Fruit fly (Drosophila melanogaster) whole organism, embryonic: ENCODE results near the gene CG13996.

Source experiments
- Aef1 ChIP-seq: fragments of 200-800 bp; sonication (Bioruptor generic); IDR thresholded peaks from 3 replicates; pipeline ENCODE4 v1.3.6; 2022; ENCODE audit warnings: missing biosample characterization, missing genetic modification characterization
- Asciz ChIP-seq: fragments of 200-800 bp; sonication (Bioruptor generic); optimal IDR thresholded peaks from 2 replicates; lab custom pipeline; 2017; ENCODE audit warnings: missing biosample characterization, mild to moderate bottlenecking, missing genetic modification characterization, missing genetic modification reagents
- Bdp1 ChIP-seq: fragments of 200-800 bp; sonication (Bioruptor generic); optimal IDR thresholded peaks from 3 replicates; lab custom pipeline; 2016; ENCODE audit warnings: missing biosample characterization, missing genetic modification characterization
- C15 ChIP-seq: fragments of 200-800 bp; sonication (Bioruptor generic); IDR thresholded peaks from 3 replicates; pipeline ENCODE4 v1.3.6; 2022; ENCODE audit warnings: missing biosample characterization, missing genetic modification characterization
- CG1024 ChIP-seq: fragments of 200-800 bp; sonication (Bioruptor generic); IDR thresholded peaks from 2 replicates; pipeline ENCODE4 v1.3.6; 2022; ENCODE audit warnings: missing biosample characterization, missing genetic modification characterization
- CG11504 ChIP-seq: fragments of 200-800 bp; sonication (Bioruptor generic); optimal IDR thresholded peaks from 3 replicates; lab custom pipeline; 2019; ENCODE audit warnings: missing biosample characterization, mild to moderate bottlenecking, missing genetic modification characterization, moderate library complexity
- CG12104 ChIP-seq: fragments of 200-800 bp; sonication (Bioruptor generic); optimal IDR thresholded peaks from 3 replicates; lab custom pipeline; 2016; ENCODE audit warnings: missing biosample characterization, missing genetic modification characterization
- CG12219 ChIP-seq: fragments of 200-800 bp; sonication (Bioruptor generic); optimal IDR thresholded peaks from 3 replicates; lab custom pipeline; 2018; ENCODE audit warnings: missing biosample characterization, mild to moderate bottlenecking, missing genetic modification characterization
- CG14710 ChIP-seq: fragments of 200-800 bp; sonication (Bioruptor generic); optimal IDR thresholded peaks from 3 replicates; lab custom pipeline; 2019; ENCODE audit warnings: missing biosample characterization, mild to moderate bottlenecking, missing genetic modification characterization, moderate library complexity
- CG1529 ChIP-seq: fragments of 200-800 bp; sonication (Bioruptor generic); optimal IDR thresholded peaks from 3 replicates; lab custom pipeline; 2018; ENCODE audit warnings: missing biosample characterization, missing genetic modification characterization
- CG15514 ChIP-seq: fragments of 200-800 bp; sonication (Bioruptor generic); optimal IDR thresholded peaks from 3 replicates; lab custom pipeline; 2017; ENCODE audit warnings: missing biosample characterization, missing genetic modification characterization, mild to moderate bottlenecking, moderate library complexity, missing genetic modification reagents
- CG1647 ChIP-seq: fragments of 200-800 bp; sonication (Bioruptor generic); optimal IDR thresholded peaks from 3 replicates; lab custom pipeline; 2016; ENCODE audit warnings: missing biosample characterization, missing genetic modification characterization
- CG17186 ChIP-seq: fragments of 200-800 bp; sonication (Bioruptor generic); optimal IDR thresholded peaks from 3 replicates; lab custom pipeline; 2017; ENCODE audit warnings: missing biosample characterization, missing genetic modification reagents, missing genetic modification characterization
- CG17829 ChIP-seq: fragments of 200-800 bp; optimal IDR thresholded peaks from 2 replicates; lab custom pipeline; 2019; ENCODE audit warnings: missing biosample characterization, mild to moderate bottlenecking, missing genetic modification characterization, moderate library complexity
- CG18262 ChIP-seq: fragments of 200-800 bp; optimal IDR thresholded peaks from 3 replicates; lab custom pipeline; 2019; ENCODE audit warnings: missing biosample characterization, mild to moderate bottlenecking, missing genetic modification characterization, moderate library complexity
- CG2712 ChIP-seq: fragments of 200-800 bp; optimal IDR thresholded peaks from 3 replicates; lab custom pipeline; 2019; ENCODE audit warnings: missing biosample characterization, mild to moderate bottlenecking, missing genetic modification characterization, moderate library complexity
- CG3726 ChIP-seq: fragments of 200-800 bp; sonication (Bioruptor generic); IDR thresholded peaks from 3 replicates; pipeline ENCODE4, ENCODE4 v1.3.6; 2022; ENCODE audit warnings: missing biosample characterization, missing genetic modification characterization
- CG3995 ChIP-seq: fragments of 200-800 bp; sonication (Bioruptor generic); optimal IDR thresholded peaks from 3 replicates; lab custom pipeline; 2016; ENCODE audit warnings: missing biosample characterization, missing genetic modification characterization
- CG4730 ChIP-seq: fragments of 200-800 bp; sonication (Bioruptor generic); IDR thresholded peaks from 2 replicates; pipeline ENCODE4 v1.3.6; 2022; ENCODE audit warnings: missing biosample characterization, missing genetic modification characterization
- CG6654 ChIP-seq: fragments of 200-800 bp; sonication (Bioruptor generic); optimal IDR thresholded peaks from 2 replicates; lab custom pipeline; 2017; ENCODE audit warnings: missing biosample characterization, mild to moderate bottlenecking, missing genetic modification characterization
- CG7357 ChIP-seq: fragments of 200-800 bp; sonication (Bioruptor generic); IDR thresholded peaks from 3 replicates; pipeline ENCODE4 v1.3.6; 2022; ENCODE audit warnings: missing biosample characterization, missing genetic modification characterization
- CG9797 ChIP-seq: fragments of 200-800 bp; sonication (Bioruptor generic); optimal IDR thresholded peaks from 3 replicates; lab custom pipeline; 2018; ENCODE audit warnings: missing biosample characterization, mild to moderate bottlenecking, missing genetic modification characterization
- Camta ChIP-seq: fragments of 200-800 bp; sonication (Bioruptor generic); optimal IDR thresholded peaks from 2 replicates; lab custom pipeline; 2016; ENCODE audit warnings: missing biosample characterization, missing genetic modification characterization
- CrebB ChIP-seq: fragments of 200-800 bp; sonication (Bioruptor generic); optimal IDR thresholded peaks from 3 replicates; lab custom pipeline; 2018; ENCODE audit warnings: missing biosample characterization, mild to moderate bottlenecking, missing genetic modification characterization
- Dek ChIP-seq: fragments of 200-800 bp; sonication (Bioruptor generic); optimal IDR thresholded peaks from 3 replicates; lab custom pipeline; 2019; ENCODE audit warnings: missing biosample characterization, mild to moderate bottlenecking, missing genetic modification characterization, moderate library complexity
- Dref ChIP-seq: fragments of 200-800 bp; sonication (Bioruptor generic); IDR thresholded peaks from 2 replicates; pipeline ENCODE4 v1.3.6; 2022; ENCODE audit warnings: missing biosample characterization, missing genetic modification characterization
- Fer1 ChIP-seq: fragments of 200-800 bp; sonication (Bioruptor generic); optimal IDR thresholded peaks from 2 replicates; lab custom pipeline; 2017; ENCODE audit warnings: missing biosample characterization, mild to moderate bottlenecking, missing genetic modification characterization
- Hey ChIP-seq: fragments of 200-800 bp; sonication (Bioruptor generic); optimal IDR thresholded peaks from 3 replicates; lab custom pipeline; 2018; ENCODE audit warnings: missing biosample characterization, mild to moderate bottlenecking, missing genetic modification characterization
- Hsf ChIP-seq: fragments of 200-800 bp; sonication (Bioruptor generic); optimal IDR thresholded peaks from 3 replicates; lab custom pipeline; 2016; ENCODE audit warnings: missing biosample characterization, missing genetic modification characterization
- MBD-R2 ChIP-seq: fragments of 200-800 bp; sonication (Bioruptor generic); IDR thresholded peaks from 2 replicates; pipeline ENCODE4 v1.3.6; 2022; ENCODE audit warnings: missing biosample characterization, missing genetic modification characterization
- NC2β ChIP-seq: fragments of 200-800 bp; sonication (Bioruptor generic); optimal IDR thresholded peaks from 2 replicates; lab custom pipeline; 2016; ENCODE audit warnings: missing biosample characterization, missing genetic modification characterization
- Nf-YB ChIP-seq: fragments of 200-800 bp; sonication (Bioruptor generic); optimal IDR thresholded peaks from 3 replicates; lab custom pipeline; 2019; ENCODE audit warnings: missing biosample characterization, mild to moderate bottlenecking, missing genetic modification characterization, moderate library complexity
- PHDP ChIP-seq: fragments of 200-800 bp; sonication (Bioruptor generic); optimal IDR thresholded peaks from 3 replicates; lab custom pipeline; 2018; ENCODE audit warnings: missing biosample characterization, mild to moderate bottlenecking, missing genetic modification characterization, moderate library complexity
- Spps ChIP-seq: fragments of 200-800 bp; sonication (Bioruptor generic); optimal IDR thresholded peaks from 2 replicates; lab custom pipeline; 2018; ENCODE audit warnings: missing biosample characterization, mild to moderate bottlenecking, missing genetic modification characterization
- Stat92E ChIP-seq, 3 experiments: fragments of >200 bp in 2 of 3; fragments of 200-800 bp in 1 of 3; sonication (Bioruptor generic) in 1 of 3; optimal IDR thresholded peaks; 2 replicates each; lab custom pipeline; 2017 to 2019; ENCODE audit warnings: missing biosample characterization in 3 of 3, missing genetic modification characterization in 3 of 3, mild to moderate bottlenecking in 1 of 3, moderate library complexity in 1 of 3
- al ChIP-seq: fragments of 200-800 bp; sonication (Bioruptor generic); IDR thresholded peaks from 2 replicates; pipeline ENCODE4 v1.3.6; 2022; ENCODE audit warnings: missing biosample characterization, missing genetic modification characterization
- chif ChIP-seq, 2 experiments: fragments of 200-800 bp; sonication (Bioruptor generic); optimal IDR thresholded peaks; 3 replicates each; lab custom pipeline; 2016; ENCODE audit warnings: missing biosample characterization in 2 of 2, missing genetic modification characterization in 2 of 2
- croc ChIP-seq: fragments of 200-800 bp; sonication (Bioruptor generic); conservative IDR thresholded peaks from 3 replicates; pipeline ENCODE4 v1.3.6; 2022; ENCODE audit warnings: missing biosample characterization, missing genetic modification characterization
- dimm ChIP-seq: fragments of 200-800 bp; sonication (Bioruptor generic); IDR thresholded peaks from 2 replicates; pipeline ENCODE4 v1.3.6; 2022; ENCODE audit warnings: missing biosample characterization, missing genetic modification characterization
- exex ChIP-seq: fragments of 200-800 bp; sonication (Bioruptor generic); optimal IDR thresholded peaks from 4 replicates; lab custom pipeline; 2018; ENCODE audit warnings: missing biosample characterization, mild to moderate bottlenecking, missing genetic modification characterization, moderate library complexity
- eyg ChIP-seq: fragments of 200-800 bp; sonication (Bioruptor generic); optimal IDR thresholded peaks from 3 replicates; lab custom pipeline; 2016; ENCODE audit warnings: missing biosample characterization, missing genetic modification characterization
- fd3F ChIP-seq: fragments of 200-800 bp; sonication (Bioruptor generic); optimal IDR thresholded peaks from 2 replicates; lab custom pipeline; 2018; ENCODE audit warnings: missing biosample characterization, mild to moderate bottlenecking, missing genetic modification characterization, moderate library complexity
- gfzf ChIP-seq: fragments of 200-800 bp; sonication (Bioruptor generic); optimal IDR thresholded peaks from 2 replicates; lab custom pipeline; 2016; ENCODE audit warnings: missing biosample characterization, mild to moderate bottlenecking, missing genetic modification characterization, moderate library complexity
- gro ChIP-seq: fragments of 200-800 bp; sonication (Bioruptor generic); optimal IDR thresholded peaks from 2 replicates; lab custom pipeline; 2016; ENCODE audit warnings: missing biosample characterization, missing genetic modification characterization
- kay ChIP-seq: fragments of 200-800 bp; sonication (Bioruptor generic); optimal IDR thresholded peaks from 2 replicates; lab custom pipeline; 2016; ENCODE audit warnings: missing biosample characterization, missing genetic modification characterization
- nau ChIP-seq: fragments of 200-800 bp; sonication (Bioruptor generic); optimal IDR thresholded peaks from 3 replicates; lab custom pipeline; 2017; ENCODE audit warnings: missing biosample characterization, mild to moderate bottlenecking, missing genetic modification characterization, missing genetic modification reagents
- nerfin-1 ChIP-seq: fragments of 200-800 bp; sonication (Bioruptor generic); optimal IDR thresholded peaks from 3 replicates; lab custom pipeline; 2019; ENCODE audit warnings: missing biosample characterization, mild to moderate bottlenecking, missing genetic modification characterization, moderate library complexity
- pum ChIP-seq: fragments of 200-800 bp; sonication (Bioruptor generic); optimal IDR thresholded peaks from 2 replicates; lab custom pipeline; 2016; ENCODE audit warnings: missing biosample characterization, missing genetic modification characterization
- sd ChIP-seq: fragments of 200-800 bp; sonication (Bioruptor generic); optimal IDR thresholded peaks from 3 replicates; lab custom pipeline; 2018; ENCODE audit warnings: missing biosample characterization, mild to moderate bottlenecking, missing genetic modification characterization, moderate library complexity
- vfl ChIP-seq: fragments of 200-800 bp; sonication (Bioruptor generic); optimal IDR thresholded peaks from 2 replicates; lab custom pipeline; 2016; ENCODE audit warnings: missing biosample characterization, missing genetic modification characterization
- wor ChIP-seq: fragments of 200-800 bp; sonication (Bioruptor generic); IDR thresholded peaks from 2 replicates; pipeline ENCODE4 v1.3.6; 2022; ENCODE audit warnings: missing biosample characterization, missing genetic modification characterization
- yki ChIP-seq: fragments of >200 bp; optimal IDR thresholded peaks from 3 replicates; lab custom pipeline; 2018

CG13996 gene

dm6 chr2L:5986094-5986493 lies 34.5 kb upstream of the CG13996 start, which contains the start of gene ifc (continued):
- TF ChIP-seq CrebB (peak; percentile 7), CG14710 (tag; lab: Kevin White, UChicago) (peak; percentile 81), yki (lab: Kevin White, UChicago) (no peak), Nf-YB (peak; percentile 19), pum (GFP tag; lab: Kevin White, UChicago) (peak; percentile 36), CG3995 (GFP tag; lab: Kevin White, UChicago) (peak; percentile 17), chif (GFP tag; optimal IDR thresholded peaks at IDR 0.05; lab: Kevin White, UChicago) (peak in 1 of 2 experiments; percentile 59), CG7357 (GFP tag; lab: Robert Waterston, UW) (peak; percentile 99), CG2712 (tag; lab: Kevin White, UChicago) (peak; percentile 76), nau (GFP tag; lab: Kevin White, UChicago) (no peak), Dek (tag; lab: Kevin White, UChicago) (peak; percentile 63), CG18262 (tag; lab: Kevin White, UChicago) (peak; percentile 50), sd (tag; lab: Kevin White, UChicago) (peak; percentile 55), gfzf (GFP tag; lab: Kevin White, UChicago) (peak; percentile 61), CG12219 (GFP tag; lab: Kevin White, UChicago) (peak; percentile 5), Camta (GFP tag; lab: Kevin White, UChicago) (peak; percentile 71), CG1647 (peak; percentile 37), al (GFP tag; lab: Robert Waterston, UW) (no peak), CG6654 (GFP tag; lab: Kevin White, UChicago) (no peak), croc (GFP tag; lab: Robert Waterston, UW) (no peak), CG17186 (peak; percentile 66), CG12104 (GFP tag; lab: Kevin White, UChicago) (peak; percentile 8), fd3F (GFP tag; lab: Kevin White, UChicago) (peak; percentile 22), CG15514 (GFP tag; lab: Kevin White, UChicago) (peak; percentile 85), nerfin-1 (tag; lab: Kevin White, UChicago) (peak; percentile 28), eyg (peak; percentile 53), vfl (GFP tag; lab: Kevin White, UChicago) (peak; percentile 62), CG3726 (GFP tag; lab: Robert Waterston, UW) (no peak)

dm6 chr2L:5986940-5987339 lies 33.7 kb upstream of the CG13996 start:
- TF ChIP-seq CG17829 (tag; lab: Kevin White, UChicago) (no peak), PHDP (no peak), kay (GFP tag; lab: Kevin White, UChicago) (peak; percentile 28), wor (GFP tag; lab: Robert Waterston, UW) (no peak), NC2β (GFP tag; lab: Kevin White, UChicago) (no peak), dimm (GFP tag; lab: Robert Waterston, UW) (no peak), Dref (GFP tag; lab: Robert Waterston, UW) (no peak), Hey (tag; lab: Kevin White, UChicago) (peak; percentile 40), CG9797 (GFP tag; lab: Kevin White, UChicago) (no peak), Spps (no peak), CG11504 (tag; lab: Kevin White, UChicago) (no peak), Fer1 (GFP tag; lab: Kevin White, UChicago) (no peak), gro (no peak), MBD-R2 (GFP tag; lab: Robert Waterston, UW) (no peak), Hsf (GFP tag; lab: Kevin White, UChicago) (no peak), Stat92E (GFP tag; optimal IDR thresholded peaks at IDR 0.05; lab: Kevin White, UChicago) (no peak), CG1529 (GFP tag; lab: Kevin White, UChicago) (peak; percentile 86), C15 (no peak), Bdp1 (GFP tag; lab: Kevin White, UChicago) (no peak), exex (tag; lab: Kevin White, UChicago) (peak; percentile 87), Asciz (GFP tag; lab: Kevin White, UChicago) (no peak), CG4730 (no peak), CG1024 (GFP tag; lab: Robert Waterston, UW) (no peak), Aef1 (no peak), pum (GFP tag; lab: Kevin White, UChicago) (no peak)
